Worm (Caenorhabditis elegans) whole organism, young adult: ENCODE results near the gene F11D11.4.

ENCODE experiments used
- B0336.3 ChIP-seq: fragments of 200-800 bp; sonication (Bioruptor generic); IDR thresholded peaks from 2 replicates; pipeline ENCODE4 v1.3.6; 2022; ENCODE audit warnings: missing genetic modification characterization, missing compliant biosample characterization
- ama-1 ChIP-seq, 3 experiments: fragments of 150-350 bp in 1 of 3; sonication (generic microtip) in 2 of 3; optimal IDR thresholded peaks; 2 replicates each; lab custom pipeline; 2014 to 2018; ENCODE audit warnings: missing biosample characterization in 2 of 3, missing genetic modification characterization in 2 of 3, missing genetic modification reagents in 2 of 3
- aptf-2 ChIP-seq: fragments of 200-800 bp; sonication (Bioruptor generic); conservative IDR thresholded peaks from 2 replicates; pipeline ENCODE4 v1.3.6; 2022; ENCODE audit warnings: missing genetic modification reagents, missing genetic modification characterization, missing compliant biosample characterization
- atf-7 ChIP-seq: sonication (generic microtip); optimal IDR thresholded peaks from 2 replicates; lab custom pipeline; 2017; ENCODE audit warnings: mild to moderate bottlenecking, missing genetic modification characterization, missing compliant biosample characterization
- cebp-1 ChIP-seq, 2 experiments: fragments of 200-800 bp in 1 of 2; sonication (Bioruptor generic) in 1 of 2; sonication (generic microtip) in 1 of 2; IDR thresholded peaks in 1 of 2; optimal IDR thresholded peaks in 1 of 2; 2 replicates each; pipeline versions ENCODE4 v1.3.6 to Lab custom; 2017 to 2022; ENCODE audit warnings: missing compliant biosample characterization in 2 of 2, missing genetic modification characterization in 2 of 2, mild to moderate bottlenecking in 1 of 2, missing genetic modification reagents in 1 of 2, moderate library complexity in 1 of 2
- ceh-100 ChIP-seq: fragments of 200-800 bp; sonication (Bioruptor generic); IDR thresholded peaks from 2 replicates; pipeline ENCODE4 v1.3.6; 2022; ENCODE audit warnings: missing genetic modification reagents, missing genetic modification characterization, missing compliant biosample characterization
- ceh-27 ChIP-seq: fragments of 200-800 bp; sonication (Bioruptor generic); optimal IDR thresholded peaks from 2 replicates; lab custom pipeline; 2018; ENCODE audit warnings: mild to moderate bottlenecking, missing genetic modification characterization, moderate library complexity, missing compliant biosample characterization
- lag-1 ChIP-seq: fragments of 200-800 bp; sonication (Bioruptor generic); IDR thresholded peaks from 2 replicates; pipeline ENCODE4 v1.3.6; 2022; ENCODE audit warnings: missing genetic modification reagents, missing genetic modification characterization, missing compliant biosample characterization
- snpc-1.1 ChIP-seq: sonication (generic microtip); optimal IDR thresholded peaks from 2 replicates; lab custom pipeline; 2017; ENCODE audit warnings: missing genetic modification characterization, mild to moderate bottlenecking, missing compliant biosample characterization, antibody characterized with exemption, moderate library complexity, missing genotype, missing genetic modification reagents; ENCODE audit not compliant: insufficient read depth
- snpc-4 ChIP-seq, 5 experiments: fragments of 150-350 bp in 1 of 5; sonication (generic microtip) in 4 of 5; optimal IDR thresholded peaks; 2 replicates each; lab custom pipeline; 2014 to 2018; ENCODE audit warnings: missing genetic modification characterization in 5 of 5, missing biosample characterization in 3 of 5, antibody characterized with exemption in 2 of 5, mild to moderate bottlenecking in 2 of 5, missing compliant biosample characterization in 2 of 5, missing genotype in 2 of 5, moderate library complexity in 2 of 5, missing genetic modification reagents in 1 of 5
- unc-62 ChIP-seq: fragments of 150-350 bp; optimal IDR thresholded peaks from 2 replicates; lab custom pipeline; 2014; ENCODE audit warnings: missing biosample characterization, missing genetic modification reagents, missing genetic modification characterization
- ztf-22 ChIP-seq: fragments of 200-800 bp; sonication (Bioruptor generic); optimal IDR thresholded peaks from 2 replicates; lab custom pipeline; 2018; ENCODE audit warnings: mild to moderate bottlenecking, missing genetic modification characterization, moderate library complexity, missing compliant biosample characterization
- ztf-28 ChIP-seq: fragments of 200-800 bp; sonication (Bioruptor generic); IDR thresholded peaks from 2 replicates; pipeline ENCODE4 v1.3.6; 2022; ENCODE audit warnings: missing genetic modification reagents, missing genetic modification characterization, missing compliant biosample characterization
- ztf-6 ChIP-seq: fragments of 200-800 bp; sonication (Bioruptor generic); IDR thresholded peaks from 2 replicates; pipeline ENCODE4 v1.3.6; 2022; ENCODE audit warnings: missing genetic modification reagents, missing genetic modification characterization, missing compliant biosample characterization

DNA sequence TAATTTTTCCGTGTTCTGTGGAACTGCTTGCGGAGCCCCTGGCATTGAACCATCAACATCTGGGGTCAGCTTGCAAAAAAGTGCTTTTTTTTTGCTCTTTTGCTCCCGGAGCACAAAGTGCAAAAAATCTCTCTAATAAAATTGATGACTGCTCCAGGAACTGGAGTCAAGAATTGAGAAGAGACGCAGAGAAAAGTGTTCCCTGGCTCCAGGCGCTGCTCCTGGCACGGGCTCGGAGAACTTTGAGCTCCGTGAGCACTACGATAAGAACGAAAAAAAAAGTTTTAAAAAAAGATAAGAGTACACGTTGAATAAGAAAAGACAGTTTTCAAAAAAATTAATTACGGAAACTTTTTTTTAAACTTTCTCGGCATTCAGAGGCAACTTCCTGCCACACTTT is 21.6 kb downstream of the F11D11.4 start:
- no peak for TF ChIP-seq unc-62 (GFP tag; lab: Kevin White, UChicago)
- no peak for TF ChIP-seq ztf-22 (GFP tag; lab: Kevin White, UChicago)
- no peak for TF ChIP-seq snpc-1.1 (tag; lab: Kevin White, UChicago)
- TF ChIP-seq lag-1 (GFP tag; lab: Robert Waterston, UW), result no peak
- no peak for TF ChIP-seq cebp-1 (GFP tag; IDR thresholded peaks at IDR 0.05; lab: Robert Waterston, UW)
- peak; percentile 32 for TF ChIP-seq cebp-1 (tag; optimal IDR thresholded peaks at IDR 0.05; lab: Kevin White, UChicago)
- no peak for TF ChIP-seq ceh-27
- TF ChIP-seq ceh-100 (GFP tag; lab: Robert Waterston, UW), result no peak
- no peak for TF ChIP-seq ama-1 (optimal IDR thresholded peaks at IDR 0.05; lab: Kevin White, UChicago)
- TF ChIP-seq ama-1 (GFP tag; optimal IDR thresholded peaks at IDR 0.05; lab: Kevin White, UChicago), result no peak
- no peak for TF ChIP-seq ztf-6 (GFP tag; lab: Robert Waterston, UW)
- no peak for TF ChIP-seq aptf-2 (GFP tag; lab: Robert Waterston, UW)
- no peak for TF ChIP-seq snpc-4 (GFP tag; optimal IDR thresholded peaks at IDR 0.05; lab: Kevin White, UChicago)
- TF ChIP-seq snpc-4 (tag; optimal IDR thresholded peaks at IDR 0.05; lab: Kevin White, UChicago), result peak in 1 of 4 experiments; percentile 15
- no peak for TF ChIP-seq atf-7
- TF ChIP-seq B0336.3 (GFP tag; lab: Robert Waterston, UW), result no peak
- no peak for TF ChIP-seq ztf-28 (GFP tag; lab: Robert Waterston, UW)
